Fruit fly (Drosophila melanogaster): ENCODE data around the gene psidin.
A peak's percentile ranks its signal among the peaks of the same experiment; 100 is the strongest.

Gene psidin

dm6 chr3R:20021152-20021769 lies at the start of gene psidin, which contains the start of gene PIG-L (continued):
- TF ChIP-seq sima (GFP tag; optimal IDR thresholded peaks at IDR 0.05) (no peak), CG4617 (GFP tag; optimal IDR thresholded peaks at IDR 0.05; ENCODE audit: borderline replicate concordance) (peak; percentile 61), CG14667 (GFP tag; IDR thresholded peaks at IDR 0.05) (peak; percentile 21; the same call in 1 of the 2 replicates), CG11695 (GFP tag; IDR thresholded peaks at IDR 0.05) (peak; percentile 71), mld (GFP tag; IDR thresholded peaks at IDR 0.05; ENCODE audit: partially characterized antibody) (peak; percentile 84), HLH3B (GFP tag; IDR thresholded peaks at IDR 0.05) (peak; percentile 71), mirr (GFP tag; optimal IDR thresholded peaks at IDR 0.05) (no peak), CG12236 (GFP tag; optimal IDR thresholded peaks at IDR 0.05) (peak; percentile 58), sisA (GFP tag; IDR thresholded peaks at IDR 0.05) (peak; percentile 64), CrebB (tag; optimal IDR thresholded peaks at IDR 0.05) (peak; percentile 53), gcm2 (GFP tag; optimal IDR thresholded peaks at IDR 0.05) (peak; percentile 61), pita (GFP tag; optimal IDR thresholded peaks at IDR 0.05) (no peak), gsb-n (tag; optimal IDR thresholded peaks at IDR 0.05) (no peak), schlank (tag; optimal IDR thresholded peaks at IDR 0.05) (peak; percentile 29), CG6765 (GFP tag; optimal IDR thresholded peaks at IDR 0.05) (no peak), hkb (optimal IDR thresholded peaks at IDR 0.05) (no peak), hkb (GFP tag; IDR thresholded peaks at IDR 0.05) (peak; percentile 61; the same call in 1 of the 2 replicates), Oli (tag; optimal IDR thresholded peaks at IDR 0.05) (peak; percentile 82), slou (GFP tag; optimal IDR thresholded peaks at IDR 0.05) (peak; percentile 44), pfk (GFP tag; optimal IDR thresholded peaks at IDR 0.05) (no peak), ara (GFP tag; IDR thresholded peaks at IDR 0.05) (peak; percentile 63), ap (GFP tag; IDR thresholded peaks at IDR 0.05) (no peak), klu (GFP tag; IDR thresholded peaks at IDR 0.05) (peak; percentile 83), stc (GFP tag; IDR thresholded peaks at IDR 0.05) (peak; percentile 61; the same call in 1 of the 2 replicates), Max (GFP tag; optimal IDR thresholded peaks at IDR 0.05) (peak; percentile 57), wek (GFP tag; optimal IDR thresholded peaks at IDR 0.05) (peak; percentile 93), tna (GFP tag; IDR thresholded peaks at IDR 0.05; ENCODE audit: partially characterized antibody) (peak; percentile 78), nau (GFP tag; optimal IDR thresholded peaks at IDR 0.05) (no peak), kay (GFP tag; optimal IDR thresholded peaks at IDR 0.05) (peak; percentile 46), CG15011 (GFP tag; optimal IDR thresholded peaks at IDR 0.05) (no peak), jing (GFP tag; optimal IDR thresholded peaks at IDR 0.05) (peak; percentile 60), zfh2 (GFP tag; optimal IDR thresholded peaks at IDR 0.05) (peak; percentile 81), CG2712 (tag; optimal IDR thresholded peaks at IDR 0.05) (peak; percentile 91), CG7271 (tag; optimal IDR thresholded peaks at IDR 0.05) (no peak), CG4360 (GFP tag; IDR thresholded peaks at IDR 0.05) (no peak), eve (GFP tag; optimal IDR thresholded peaks at IDR 0.05) (no peak), fd64A (GFP tag; optimal IDR thresholded peaks at IDR 0.05) (no peak), CG10431 (GFP tag; optimal IDR thresholded peaks at IDR 0.05) (peak; percentile 60), CG12769 (tag; optimal IDR thresholded peaks at IDR 0.05) (no peak), pum (GFP tag; optimal IDR thresholded peaks at IDR 0.05) (peak; percentile 72), Nf-YC (tag; optimal IDR thresholded peaks at IDR 0.05) (peak; percentile 82), CG17385 (GFP tag; optimal IDR thresholded peaks at IDR 0.05) (peak; percentile 78), CG6689 (GFP tag; IDR thresholded peaks at IDR 0.05) (peak; percentile 79), Dad (GFP tag; optimal IDR thresholded peaks at IDR 0.05) (peak; percentile 56), Optix (GFP tag; IDR thresholded peaks at IDR 0.05) (peak; percentile 38; the same call in 1 of the 3 replicates), zfh1 (GFP tag; IDR thresholded peaks at IDR 0.05) (peak; percentile 68; the same call in 2 of the 3 replicates), ATbp (GFP tag; optimal IDR thresholded peaks at IDR 0.05) (peak; percentile 18), CG32767 (GFP tag; IDR thresholded peaks at IDR 0.05) (peak; percentile 66; the same call in 1 of the 2 replicates), Hey (tag; optimal IDR thresholded peaks at IDR 0.05) (no peak), MBD-R2 (GFP tag; IDR thresholded peaks at IDR 0.05) (peak; percentile 91)

Measured in whole organism, embryonic.